Worm (Caenorhabditis elegans) whole organism, late embryonic: ENCODE results near the gene cut-2.

Source experiments
- C08G9.2 ChIP-seq: sonication (generic microtip); optimal IDR thresholded peaks from 2 replicates; lab custom pipeline; 2016; ENCODE audit warnings: mild to moderate bottlenecking, missing genetic modification characterization, moderate library complexity, missing compliant biosample characterization
- F13H6.1 ChIP-seq: sonication (generic microtip); optimal IDR thresholded peaks from 2 replicates; lab custom pipeline; 2016; ENCODE audit warnings: missing genetic modification characterization, missing compliant biosample characterization
- K02D7.2 ChIP-seq: sonication (generic microtip); optimal IDR thresholded peaks from 2 replicates; lab custom pipeline; 2017; ENCODE audit warnings: mild to moderate bottlenecking, missing genetic modification characterization, missing compliant biosample characterization
- ama-1 ChIP-seq: fragments of 150-350 bp; optimal IDR thresholded peaks from 2 replicates; lab custom pipeline; 2014
- dve-1 ChIP-seq: sonication (generic microtip); optimal IDR thresholded peaks from 2 replicates; lab custom pipeline; 2017; ENCODE audit warnings: antibody characterized with exemption, mild to moderate bottlenecking, missing genetic modification characterization, missing compliant biosample characterization
- elt-4 ChIP-seq: sonication (generic microtip); optimal IDR thresholded peaks from 2 replicates; lab custom pipeline; 2016; ENCODE audit warnings: missing genetic modification characterization, missing compliant biosample characterization
- fkh-10 ChIP-seq: fragments of 150-350 bp; optimal IDR thresholded peaks from 2 replicates; lab custom pipeline; 2014; ENCODE audit warnings: missing biosample characterization, missing genetic modification reagents, missing genetic modification characterization
- hlh-30 ChIP-seq: sonication (generic microtip); optimal IDR thresholded peaks from 2 replicates; lab custom pipeline; 2017; ENCODE audit warnings: antibody characterized with exemption, missing genetic modification characterization, missing compliant biosample characterization; ENCODE audit not compliant: insufficient read depth
- lim-6 ChIP-seq: sonication (generic microtip); optimal IDR thresholded peaks from 2 replicates; lab custom pipeline; 2016; ENCODE audit warnings: missing genetic modification characterization, missing compliant biosample characterization
- nhr-11 ChIP-seq: fragments of 150-350 bp; optimal IDR thresholded peaks from 2 replicates; lab custom pipeline; 2014; ENCODE audit warnings: missing biosample characterization, missing genetic modification characterization
- pat-9 ChIP-seq: fragments of 200-800 bp; sonication (Bioruptor generic); optimal IDR thresholded peaks from 2 replicates; lab custom pipeline; 2018; ENCODE audit warnings: mild to moderate bottlenecking, missing genetic modification characterization, moderate library complexity, missing compliant biosample characterization
- rnt-1 ChIP-seq: sonication (generic microtip); optimal IDR thresholded peaks from 2 replicates; lab custom pipeline; 2016; ENCODE audit warnings: missing genetic modification characterization, missing compliant biosample characterization
- unc-86 ChIP-seq: sonication (generic microtip); optimal IDR thresholded peaks from 2 replicates; lab custom pipeline; 2016; ENCODE audit warnings: missing genetic modification characterization, missing compliant biosample characterization
- ztf-16 ChIP-seq: sonication (generic microtip); optimal IDR thresholded peaks from 2 replicates; lab custom pipeline; 2017; ENCODE audit warnings: missing genetic modification characterization, missing compliant biosample characterization

- no peak for TF ChIP-seq rnt-1 (tag; lab: Kevin White, UChicago)
- no peak for TF ChIP-seq fkh-10 (GFP tag; lab: Kevin White, UChicago)
- no peak for TF ChIP-seq unc-86 (tag; lab: Kevin White, UChicago)
- no peak for TF ChIP-seq C08G9.2
- no peak for TF ChIP-seq nhr-11 (tag; lab: Kevin White, UChicago)
- TF ChIP-seq elt-4, result no peak
- no peak for TF ChIP-seq ztf-16
- TF ChIP-seq F13H6.1 (tag; lab: Kevin White, UChicago), result no peak
- TF ChIP-seq hlh-30 (tag; lab: Kevin White, UChicago), result no peak
- no peak for TF ChIP-seq dve-1
- TF ChIP-seq ama-1 (lab: Kevin White, UChicago), result no peak
- TF ChIP-seq lim-6 (tag; lab: Kevin White, UChicago), result no peak
- no peak for TF ChIP-seq K02D7.2 (tag; lab: Kevin White, UChicago)
- no peak for TF ChIP-seq pat-9 (tag; lab: Kevin White, UChicago)
These were observed 13.1 kb upstream of the cut-2 start for ce11 chrV:13401669-13402068.
